Worm (Caenorhabditis elegans) whole organism, L1 larva: ENCODE measurements around the gene T08G5.3.

ENCODE experiments used
- ceh-82 ChIP-seq, 3 experiments: fragments of 150-350 bp in 1 of 3; sonication (generic microtip) in 2 of 3; optimal IDR thresholded peaks; 2 replicates each; lab custom pipeline; 2014 to 2017; ENCODE audit warnings: missing biosample characterization in 3 of 3, missing genetic modification characterization in 3 of 3
- lin-15B ChIP-seq: fragments of 150-350 bp; sonication (generic microtip); optimal IDR thresholded peaks from 3 replicates; lab custom pipeline; 2014; ENCODE audit warnings: missing biosample characterization, missing genetic modification characterization
- lsy-2 ChIP-seq, 2 experiments: fragments of 150-350 bp; optimal IDR thresholded peaks; 2 replicates each; lab custom pipeline; 2014; ENCODE audit warnings: missing biosample characterization in 2 of 2, missing genetic modification characterization in 2 of 2
- mdl-1 ChIP-seq, 2 experiments: fragments of 150-350 bp; optimal IDR thresholded peaks; 2 replicates each; lab custom pipeline; 2014 to 2017; ENCODE audit warnings: missing biosample characterization in 2 of 2, missing genetic modification characterization in 2 of 2, inconsistent platforms in 1 of 2
- nhr-71 ChIP-seq: sonication (generic microtip); optimal IDR thresholded peaks from 2 replicates; lab custom pipeline; 2016; ENCODE audit warnings: mild to moderate bottlenecking, missing genetic modification characterization, moderate library complexity, missing compliant biosample characterization
- nhr-77 ChIP-seq: fragments of 150-350 bp; optimal IDR thresholded peaks from 2 replicates; lab custom pipeline; 2014; ENCODE audit warnings: missing biosample characterization, missing genetic modification characterization
- nhr-85 ChIP-seq: sonication (generic microtip); peaks from one replicate; lab custom pipeline; 2016; ENCODE audit warnings: missing genetic modification characterization, inconsistent platforms, missing compliant biosample characterization
- nhr-90 ChIP-seq: sonication (generic microtip); optimal IDR thresholded peaks from 2 replicates; lab custom pipeline; 2016; ENCODE audit warnings: mild to moderate bottlenecking, missing genetic modification characterization, missing compliant biosample characterization; ENCODE audit not compliant: poor library complexity
- tbx-2 ChIP-seq: sonication (generic microtip); optimal IDR thresholded peaks from 2 replicates; lab custom pipeline; 2016; ENCODE audit warnings: missing genetic modification characterization, missing compliant biosample characterization
- unc-130 ChIP-seq: fragments of 150-350 bp; optimal IDR thresholded peaks from 2 replicates; lab custom pipeline; 2017; ENCODE audit warnings: missing biosample characterization, missing genetic modification characterization, inconsistent platforms

DNA sequence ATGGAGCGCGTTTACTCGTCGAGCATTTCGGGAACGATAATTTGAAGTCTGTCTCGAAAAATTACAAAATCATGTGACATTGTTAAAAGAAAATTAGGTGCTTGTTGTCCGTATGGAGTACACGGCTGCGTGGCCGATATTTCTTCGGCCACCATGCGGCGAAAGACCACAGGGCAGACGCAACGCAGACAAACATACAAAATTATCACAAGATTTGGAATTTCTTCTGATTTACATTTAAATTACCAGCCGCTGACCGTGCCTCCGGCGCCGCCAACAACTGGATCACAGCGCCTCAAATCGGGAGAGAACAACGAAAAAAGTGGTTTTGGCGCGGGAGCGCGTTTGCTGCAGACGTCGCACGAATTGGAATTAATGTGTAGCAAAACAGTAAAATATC is 27.8 kb upstream of the T08G5.3 start:
- TF ChIP-seq nhr-85 (tag; lab: Kevin White, UChicago): peak; percentile 100
- peak; percentile 99 for TF ChIP-seq nhr-71
- peak; percentile 99 for TF ChIP-seq tbx-2 (tag; lab: Kevin White, UChicago)
- TF ChIP-seq nhr-77: peak; percentile 82
- peak in 1 of 2 experiments; percentile 90 for TF ChIP-seq mdl-1 (tag; optimal IDR thresholded peaks at IDR 0.05; lab: Kevin White, UChicago)
- peak; percentile 65 for TF ChIP-seq lin-15B (tag; lab: Kevin White, UChicago)
- TF ChIP-seq unc-130: peak; percentile 98
- peak; percentile 100 for TF ChIP-seq nhr-90
- peak; percentile 87 to 91 for TF ChIP-seq lsy-2 (tag; optimal IDR thresholded peaks at IDR 0.05; lab: Kevin White, UChicago)
- peak; percentile 90 to 92 (median 91) for TF ChIP-seq ceh-82 (tag; optimal IDR thresholded peaks at IDR 0.05; lab: Kevin White, UChicago)
